Worm (Caenorhabditis elegans) whole organism, mixed stage, embryonic: ENCODE measurements around the gene snn-1.

ENCODE experiments used
- M03D4.4 ChIP-seq: sonication (generic microtip); optimal IDR thresholded peaks from 2 replicates; lab custom pipeline; 2017; ENCODE audit warnings: mild to moderate bottlenecking, missing genetic modification characterization, missing compliant biosample characterization
- bed-3 ChIP-seq: fragments of 200-800 bp; sonication (Bioruptor generic); optimal IDR thresholded peaks from 3 replicates; lab custom pipeline; 2018; ENCODE audit warnings: mild to moderate bottlenecking, missing genetic modification characterization, moderate library complexity, missing compliant biosample characterization
- blmp-1 ChIP-seq: fragments of 150-350 bp; optimal IDR thresholded peaks from 2 replicates; lab custom pipeline; 2014; ENCODE audit warnings: missing biosample characterization, missing genetic modification characterization
- ceh-39 ChIP-seq: fragments of 150-350 bp; optimal IDR thresholded peaks from 2 replicates; lab custom pipeline; 2014; ENCODE audit warnings: missing biosample characterization, missing genetic modification characterization
- ceh-43 ChIP-seq: fragments of 200-800 bp; sonication (Bioruptor generic); optimal IDR thresholded peaks from 2 replicates; lab custom pipeline; 2018; ENCODE audit warnings: mild to moderate bottlenecking, missing genetic modification characterization, moderate library complexity, missing compliant biosample characterization
- ceh-83 ChIP-seq: fragments of 200-800 bp; sonication (Bioruptor generic); optimal IDR thresholded peaks from 2 replicates; lab custom pipeline; 2018; ENCODE audit warnings: mild to moderate bottlenecking, missing genetic modification characterization, missing compliant biosample characterization
- ces-1 ChIP-seq: fragments of 150-350 bp; optimal IDR thresholded peaks from 2 replicates; lab custom pipeline; 2014; ENCODE audit warnings: missing biosample characterization, missing genetic modification reagents, missing genetic modification characterization
- cnd-1 ChIP-seq: fragments of 200-800 bp; sonication (Bioruptor generic); optimal IDR thresholded peaks from 2 replicates; lab custom pipeline; 2018; ENCODE audit warnings: mild to moderate bottlenecking, missing genetic modification characterization, missing compliant biosample characterization
- drap-1 ChIP-seq: fragments of 200-800 bp; sonication (Bioruptor generic); optimal IDR thresholded peaks from 3 replicates; lab custom pipeline; 2018; ENCODE audit warnings: mild to moderate bottlenecking, missing genetic modification characterization, missing compliant biosample characterization
- elt-1 ChIP-seq: sonication (generic microtip); optimal IDR thresholded peaks from 2 replicates; lab custom pipeline; 2017; ENCODE audit warnings: missing genetic modification characterization, mild to moderate bottlenecking, missing compliant biosample characterization, antibody characterized with exemption, moderate library complexity, borderline replicate concordance; ENCODE audit not compliant: insufficient read depth
- flh-1 ChIP-seq: fragments of 200-800 bp; sonication (Bioruptor generic); optimal IDR thresholded peaks from 2 replicates; lab custom pipeline; 2018; ENCODE audit warnings: mild to moderate bottlenecking, missing genetic modification characterization, moderate library complexity, missing compliant biosample characterization
- ham-2 ChIP-seq: fragments of 200-800 bp; sonication (Bioruptor generic); optimal IDR thresholded peaks from 2 replicates; lab custom pipeline; 2018; ENCODE audit warnings: mild to moderate bottlenecking, missing genetic modification characterization, missing compliant biosample characterization
- hlh-1 ChIP-seq: fragments of 150-350 bp; optimal IDR thresholded peaks from 2 replicates; lab custom pipeline; 2014; ENCODE audit warnings: missing biosample characterization, missing genetic modification reagents, missing genetic modification characterization
- lin-13 ChIP-seq: fragments of 150-350 bp; optimal IDR thresholded peaks from 2 replicates; lab custom pipeline; 2014; ENCODE audit warnings: missing biosample characterization, missing genetic modification characterization
- lin-32 ChIP-seq: fragments of 200-800 bp; sonication (Bioruptor generic); optimal IDR thresholded peaks from 2 replicates; lab custom pipeline; 2018; ENCODE audit warnings: mild to moderate bottlenecking, missing genetic modification characterization, missing compliant biosample characterization
- lsy-2 ChIP-seq: fragments of 150-350 bp; optimal IDR thresholded peaks from 2 replicates; lab custom pipeline; 2014; ENCODE audit warnings: missing biosample characterization, missing genetic modification characterization
- mab-5 ChIP-seq: fragments of 150-350 bp; optimal IDR thresholded peaks from 2 replicates; lab custom pipeline; 2014; ENCODE audit warnings: missing biosample characterization, missing genetic modification characterization
- mep-1 ChIP-seq: fragments of 150-350 bp; optimal IDR thresholded peaks from 2 replicates; lab custom pipeline; 2017; ENCODE audit warnings: missing biosample characterization, missing genetic modification reagents, missing genetic modification characterization, inconsistent platforms
- mls-2 ChIP-seq: sonication (generic microtip); optimal IDR thresholded peaks from 2 replicates; lab custom pipeline; 2016; ENCODE audit warnings: mild to moderate bottlenecking, missing genetic modification characterization, moderate library complexity, missing compliant biosample characterization
- nhr-12 ChIP-seq: fragments of 150-350 bp; optimal IDR thresholded peaks from 2 replicates; lab custom pipeline; 2014; ENCODE audit warnings: missing biosample characterization, missing genetic modification characterization
- nhr-2 ChIP-seq: fragments of 150-350 bp; optimal IDR thresholded peaks from 2 replicates; lab custom pipeline; 2014; ENCODE audit warnings: missing biosample characterization, missing genetic modification characterization
- nhr-237 ChIP-seq: fragments of 150-350 bp; optimal IDR thresholded peaks from 2 replicates; lab custom pipeline; 2014; ENCODE audit warnings: missing biosample characterization, missing genetic modification characterization
- nhr-28 ChIP-seq: fragments of 150-350 bp; optimal IDR thresholded peaks from 2 replicates; lab custom pipeline; 2014; ENCODE audit warnings: missing biosample characterization, missing genetic modification characterization
- nhr-76 ChIP-seq: sonication (generic microtip); optimal IDR thresholded peaks from 2 replicates; lab custom pipeline; 2017; ENCODE audit warnings: missing biosample characterization, missing genetic modification characterization
- pha-4 ChIP-seq: fragments of 150-350 bp; optimal IDR thresholded peaks from 2 replicates; lab custom pipeline; 2018; ENCODE audit warnings: missing biosample characterization, missing genetic modification reagents, missing genetic modification characterization
- sem-2 ChIP-seq: fragments of 200-800 bp; sonication (Bioruptor generic); optimal IDR thresholded peaks from 2 replicates; lab custom pipeline; 2018; ENCODE audit warnings: mild to moderate bottlenecking, missing genetic modification characterization, missing compliant biosample characterization
- snpc-4 ChIP-seq: fragments of 150-350 bp; optimal IDR thresholded peaks from 2 replicates; lab custom pipeline; 2014; ENCODE audit warnings: missing biosample characterization, missing genetic modification characterization
- sptf-1 ChIP-seq: sonication (generic microtip); optimal IDR thresholded peaks from 2 replicates; lab custom pipeline; 2017; ENCODE audit warnings: mild to moderate bottlenecking, missing genetic modification characterization, moderate library complexity, missing compliant biosample characterization
- tbx-8 ChIP-seq: fragments of 200-800 bp; sonication (Bioruptor generic); optimal IDR thresholded peaks from 2 replicates; lab custom pipeline; 2018; ENCODE audit warnings: mild to moderate bottlenecking, missing genetic modification characterization, moderate library complexity, missing compliant biosample characterization
- unc-120 ChIP-seq: sonication (generic microtip); optimal IDR thresholded peaks from 2 replicates; lab custom pipeline; 2017; ENCODE audit warnings: missing genetic modification characterization, missing compliant biosample characterization; ENCODE audit not compliant: poor library complexity, severe bottlenecking
- unc-39 ChIP-seq: fragments of 150-350 bp; optimal IDR thresholded peaks from 2 replicates; lab custom pipeline; 2014; ENCODE audit warnings: missing biosample characterization, missing genetic modification characterization
- unc-62 ChIP-seq: fragments of 150-350 bp; optimal IDR thresholded peaks from 2 replicates; lab custom pipeline; 2014; ENCODE audit warnings: missing biosample characterization, missing genetic modification reagents, missing genetic modification characterization
- zip-8 ChIP-seq: fragments of 150-350 bp; optimal IDR thresholded peaks from 2 replicates; lab custom pipeline; 2014; ENCODE audit warnings: missing biosample characterization, missing genetic modification characterization
- ztf-11 ChIP-seq: fragments of 150-350 bp; optimal IDR thresholded peaks from 2 replicates; lab custom pipeline; 2014; ENCODE audit warnings: missing biosample characterization, missing genetic modification characterization

The snn-1 gene

ce11 chrIV:1824065-1824531 lies 9.2 kb upstream of the snn-1 start, which contains the start of gene cmk-1:
Gene cmk-1 (plus strand): TSS chrIV:1824481.
- no peak for TF ChIP-seq bed-3 (GFP tag; lab: Kevin White, UChicago)
- TF ChIP-seq lsy-2 (tag; lab: Kevin White, UChicago), result no peak
- no peak for TF ChIP-seq ceh-39 (tag; lab: Kevin White, UChicago)
- TF ChIP-seq nhr-76 (tag; lab: Kevin White, UChicago), result no peak
- TF ChIP-seq nhr-237 (tag; lab: Kevin White, UChicago), result no peak
- TF ChIP-seq unc-62 (GFP tag; lab: Kevin White, UChicago), result peak; percentile 82
- TF ChIP-seq nhr-12 (tag; lab: Kevin White, UChicago), result no peak
- no peak for TF ChIP-seq tbx-8
- TF ChIP-seq snpc-4, result no peak
- TF ChIP-seq ces-1 (GFP tag; lab: Kevin White, UChicago), result peak; percentile 94
- TF ChIP-seq zip-8 (tag; lab: Kevin White, UChicago), result no peak
- TF ChIP-seq ham-2 (GFP tag; lab: Kevin White, UChicago), result no peak
- no peak for TF ChIP-seq lin-32 (GFP tag; lab: Kevin White, UChicago)
- TF ChIP-seq unc-120, result peak; percentile 85
- TF ChIP-seq unc-39 (tag; lab: Kevin White, UChicago), result no peak
- peak; percentile 3 for TF ChIP-seq sptf-1
- no peak for TF ChIP-seq blmp-1
- peak; percentile 28 for TF ChIP-seq M03D4.4
- TF ChIP-seq ztf-11 (tag; lab: Kevin White, UChicago), result no peak
- no peak for TF ChIP-seq lin-13 (tag; lab: Kevin White, UChicago)
- no peak for TF ChIP-seq mab-5 (tag; lab: Kevin White, UChicago)
- TF ChIP-seq nhr-28 (tag; lab: Kevin White, UChicago), result no peak
- no peak for TF ChIP-seq ceh-43 (GFP tag; lab: Kevin White, UChicago)
- TF ChIP-seq sem-2 (GFP tag; lab: Kevin White, UChicago), result no peak
- no peak for TF ChIP-seq flh-1
- TF ChIP-seq cnd-1 (tag; lab: Kevin White, UChicago), result no peak
- TF ChIP-seq ceh-83, result no peak
- peak; percentile 64 for TF ChIP-seq drap-1 (GFP tag; lab: Kevin White, UChicago)
- TF ChIP-seq mls-2 (tag; lab: Kevin White, UChicago), result peak; percentile 67
- TF ChIP-seq elt-1 (tag; lab: Kevin White, UChicago), result no peak
- peak; percentile 65 for TF ChIP-seq hlh-1
- TF ChIP-seq pha-4, result no peak
- peak; percentile 52 for TF ChIP-seq mep-1 (tag; lab: Kevin White, UChicago)

ce11 chrIV:1821550-1821949 lies 6.6 kb upstream of the snn-1 start, which contains the start of gene Y38C1BA.4:
Gene Y38C1BA.4 (plus strand): TSS chrIV:1821850.
- TF ChIP-seq lin-32 (GFP tag; lab: Kevin White, UChicago) (no peak), lin-13 (tag; lab: Kevin White, UChicago) (no peak), sem-2 (GFP tag; lab: Kevin White, UChicago) (no peak), ceh-39 (tag; lab: Kevin White, UChicago) (no peak), cnd-1 (tag; lab: Kevin White, UChicago) (no peak)

ce11 chrIV:1820153-1820552 lies 5.2 kb upstream of the snn-1 start, which contains the start of gene col-109:
Gene col-109 (minus strand): TSS chrIV:1820253.
- TF ChIP-seq ceh-39 (tag; lab: Kevin White, UChicago), result no peak
- TF ChIP-seq sem-2 (GFP tag; lab: Kevin White, UChicago), result no peak
- TF ChIP-seq nhr-28 (tag; lab: Kevin White, UChicago), result no peak
- no peak for TF ChIP-seq nhr-2
- TF ChIP-seq ceh-83, result no peak
- TF ChIP-seq ceh-43 (GFP tag; lab: Kevin White, UChicago), result no peak
- TF ChIP-seq unc-120, result no peak
- no peak for TF ChIP-seq lin-32 (GFP tag; lab: Kevin White, UChicago)
- TF ChIP-seq M03D4.4, result no peak
- no peak for TF ChIP-seq nhr-237 (tag; lab: Kevin White, UChicago)
- no peak for TF ChIP-seq snpc-4
- TF ChIP-seq mep-1 (tag; lab: Kevin White, UChicago), result no peak
- TF ChIP-seq sptf-1, result no peak
- no peak for TF ChIP-seq tbx-8
- no peak for TF ChIP-seq ces-1 (GFP tag; lab: Kevin White, UChicago)
- TF ChIP-seq mab-5 (tag; lab: Kevin White, UChicago), result no peak
